Worm (Caenorhabditis elegans): ENCODE data around the gene mans-3.

The mans-3 gene

ce11 chrX:5117571-5117970, 47.6 kb upstream of the mans-3 start:
- TF ChIP-seq unc-42 (tag; optimal IDR thresholded peaks at IDR 0.05), result peak; percentile 99
- no peak for TF ChIP-seq K02D7.2 (tag; optimal IDR thresholded peaks at IDR 0.05)

ce11 chrX:5119246-5119645, 45.9 kb upstream of the mans-3 start:
- TF ChIP-seq K09A11.1 (tag; optimal IDR thresholded peaks at IDR 0.05; ENCODE audit: insufficient read depth) (no peak), ref-2 (tag; optimal IDR thresholded peaks at IDR 0.05) (no peak), Y22D7AL.16 (tag; optimal IDR thresholded peaks at IDR 0.05) (no peak), nfya-1 (tag; optimal IDR thresholded peaks at IDR 0.05) (peak; percentile 59), madf-2 (tag; optimal IDR thresholded peaks at IDR 0.05) (no peak), pha-4 (tag; optimal IDR thresholded peaks at IDR 0.05) (no peak), odd-2 (tag; optimal IDR thresholded peaks at IDR 0.05) (no peak), nhr-232 (tag; optimal IDR thresholded peaks at IDR 0.05) (no peak), sdc-2 (tag; optimal IDR thresholded peaks at IDR 0.05) (no peak), C08G9.2 (tag; optimal IDR thresholded peaks at IDR 0.05) (no peak), ttx-3 (tag; optimal IDR thresholded peaks at IDR 0.05) (no peak), mec-3 (tag; optimal IDR thresholded peaks at IDR 0.05; ENCODE audit: borderline replicate concordance) (no peak), rnt-1 (tag; optimal IDR thresholded peaks at IDR 0.05) (peak; percentile 81), ceh-22 (tag; optimal IDR thresholded peaks at IDR 0.05) (no peak), ceh-30 (tag; optimal IDR thresholded peaks at IDR 0.05) (no peak), elt-2 (tag; optimal IDR thresholded peaks at IDR 0.05) (no peak), ceh-24 (tag; optimal IDR thresholded peaks at IDR 0.05) (no peak), eyg-1 (tag; optimal IDR thresholded peaks at IDR 0.05) (no peak), fkh-6 (tag; optimal IDR thresholded peaks at IDR 0.05) (no peak), ceh-34 (tag; optimal IDR thresholded peaks at IDR 0.05) (peak; percentile 25), hlh-8 (tag; optimal IDR thresholded peaks at IDR 0.05) (no peak), tbx-7 (tag; optimal IDR thresholded peaks at IDR 0.05) (no peak), ceh-31 (tag; optimal IDR thresholded peaks at IDR 0.05) (peak; percentile 45), pag-3 (tag; optimal IDR thresholded peaks at IDR 0.05; ENCODE audit: borderline replicate concordance) (no peak), ama-1 (optimal IDR thresholded peaks at IDR 0.05) (no peak), unc-86 (tag; optimal IDR thresholded peaks at IDR 0.05) (no peak), npax-4 (tag; optimal IDR thresholded peaks at IDR 0.05) (no peak), unc-55 (GFP tag; optimal IDR thresholded peaks at IDR 0.05) (no peak), ceh-2 (tag; optimal IDR thresholded peaks at IDR 0.05) (no peak), ceh-19 (GFP tag; optimal IDR thresholded peaks at IDR 0.05) (no peak), ceh-45 (GFP tag; IDR thresholded peaks at IDR 0.05) (no peak), gmeb-2 (tag; optimal IDR thresholded peaks at IDR 0.05) (no peak), K02D7.2 (tag; optimal IDR thresholded peaks at IDR 0.05) (no peak), che-1 (tag; optimal IDR thresholded peaks at IDR 0.05) (no peak), F13H6.1 (tag; optimal IDR thresholded peaks at IDR 0.05) (peak; percentile 13), ets-4 (tag; optimal IDR thresholded peaks at IDR 0.05) (no peak), nhr-11 (tag; optimal IDR thresholded peaks at IDR 0.05) (no peak), tbx-2 (tag; optimal IDR thresholded peaks at IDR 0.05) (no peak), fkh-10 (GFP tag; optimal IDR thresholded peaks at IDR 0.05) (no peak)

DNA sequence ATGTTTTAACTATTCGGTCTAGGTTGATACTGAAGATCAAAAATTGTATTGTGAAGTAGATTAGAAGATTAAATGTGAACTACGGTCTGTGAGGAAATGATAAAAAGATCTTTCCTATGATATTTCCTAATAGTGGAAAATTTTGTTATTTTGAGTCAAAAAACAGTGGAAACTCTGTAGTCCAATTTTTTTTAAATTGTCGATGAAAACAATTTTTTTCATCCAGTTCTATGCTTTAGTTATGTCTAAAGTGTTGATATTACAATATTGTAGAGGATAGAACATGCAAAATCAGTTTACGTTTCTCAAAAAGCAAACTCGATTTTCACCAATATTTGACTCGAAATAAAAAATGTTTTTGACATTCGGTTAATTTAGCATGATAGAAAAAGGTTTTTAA, 45.5 kb upstream of the mans-3 start:
- TF ChIP-seq C08G9.2 (tag; optimal IDR thresholded peaks at IDR 0.05), result no peak

DNA sequence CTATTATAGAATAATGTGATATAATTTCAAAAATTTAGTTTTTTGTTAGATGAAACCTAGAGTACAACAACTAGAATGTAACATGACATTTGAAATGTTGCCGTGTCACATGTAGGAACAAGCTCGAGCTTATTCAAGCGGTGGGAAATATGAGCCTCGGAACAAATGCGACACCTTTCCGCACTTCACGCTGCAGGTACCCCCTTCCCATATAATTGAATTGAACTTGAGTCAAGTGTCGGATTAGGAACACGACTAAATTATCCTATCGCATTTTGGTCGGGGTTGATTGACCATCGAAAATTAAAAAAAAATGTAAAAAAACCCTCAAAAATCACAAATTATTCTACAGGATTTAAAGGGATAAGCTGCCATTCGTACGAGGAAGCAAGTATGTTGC, 45.0 kb upstream of the mans-3 start:
- TF ChIP-seq pha-2 (tag; optimal IDR thresholded peaks at IDR 0.05) (no peak), unc-42 (tag; optimal IDR thresholded peaks at IDR 0.05) (no peak), ceh-34 (tag; optimal IDR thresholded peaks at IDR 0.05) (peak; percentile 56)

All from whole organism, late embryonic.